Worm (Caenorhabditis elegans) whole organism, L1 larva: Measurements from ENCODE around the gene che-11.

ENCODE experiments used
- C16A3.4 ChIP-seq: fragments of 150-350 bp; optimal IDR thresholded peaks from 2 replicates; lab custom pipeline; 2014; ENCODE audit warnings: missing biosample characterization, missing genetic modification characterization
- F16B12.6 ChIP-seq: fragments of 150-350 bp; optimal IDR thresholded peaks from 2 replicates; lab custom pipeline; 2014; ENCODE audit warnings: missing biosample characterization, missing genetic modification characterization
- blmp-1 ChIP-seq: fragments of 150-350 bp; optimal IDR thresholded peaks from 2 replicates; lab custom pipeline; 2014; ENCODE audit warnings: missing biosample characterization, missing genetic modification characterization
- ceh-88 ChIP-seq: fragments of 200-800 bp; sonication (Bioruptor generic); IDR thresholded peaks from 2 replicates; pipeline ENCODE4 v1.3.6; 2022; ENCODE audit warnings: missing genetic modification characterization, missing compliant biosample characterization
- ceh-90 ChIP-seq: sonication (generic microtip); optimal IDR thresholded peaks from 2 replicates; lab custom pipeline; 2016; ENCODE audit warnings: missing genetic modification characterization, missing compliant biosample characterization
- efl-1 ChIP-seq, 4 experiments: fragments of 150-350 bp; optimal IDR thresholded peaks in 3 of 4; peaks in 1 of 4; 1 replicate in 1 of 4; 2 replicates in 3 of 4; lab custom pipeline; 2014; ENCODE audit warnings: missing biosample characterization in 2 of 4, missing genetic modification characterization in 2 of 4, missing genetic modification reagents in 2 of 4
- efl-3 ChIP-seq: fragments of 200-800 bp; sonication (Bioruptor generic); optimal IDR thresholded peaks from 2 replicates; lab custom pipeline; 2018; ENCODE audit warnings: mild to moderate bottlenecking, missing genetic modification characterization, missing compliant biosample characterization
- egl-27 ChIP-seq, 2 experiments: fragments of 150-350 bp in 1 of 2; sonication (generic microtip); optimal IDR thresholded peaks; 3 replicates each; lab custom pipeline; 2017 to 2018; ENCODE audit warnings: missing biosample characterization in 2 of 2, missing genetic modification characterization in 2 of 2, missing genetic modification reagents in 2 of 2
- elt-2 ChIP-seq: sonication (generic microtip); optimal IDR thresholded peaks from 2 replicates; lab custom pipeline; 2016; ENCODE audit warnings: missing genetic modification characterization, mild to moderate bottlenecking, inconsistent platforms, missing compliant biosample characterization, missing genetic modification reagents
- ets-5 ChIP-seq: fragments of 200-800 bp; sonication (Bioruptor generic); IDR thresholded peaks from 2 replicates; pipeline ENCODE4 v1.3.6; 2022; ENCODE audit warnings: missing genetic modification characterization, missing compliant biosample characterization
- fkh-4 ChIP-seq: sonication (generic microtip); optimal IDR thresholded peaks from 2 replicates; lab custom pipeline; 2016; ENCODE audit warnings: missing compliant biosample characterization, missing genetic modification characterization, borderline replicate concordance
- fkh-8 ChIP-seq: sonication (generic microtip); optimal IDR thresholded peaks from 2 replicates; lab custom pipeline; 2016; ENCODE audit warnings: mild to moderate bottlenecking, missing genetic modification characterization, missing compliant biosample characterization
- hpl-2 ChIP-seq: fragments of 150-350 bp; optimal IDR thresholded peaks from 2 replicates; lab custom pipeline; 2014; ENCODE audit warnings: missing biosample characterization, missing genetic modification reagents, missing genetic modification characterization
- isw-1 ChIP-seq: fragments of 200-800 bp; sonication (Bioruptor generic); IDR thresholded peaks from 2 replicates; pipeline ENCODE4 v1.3.6; 2022; ENCODE audit warnings: missing genetic modification characterization, missing compliant biosample characterization
- jun-1 ChIP-seq: fragments of 150-350 bp; optimal IDR thresholded peaks from 2 replicates; lab custom pipeline; 2014; ENCODE audit warnings: missing biosample characterization, missing genetic modification reagents, missing genetic modification characterization
- lin-13 ChIP-seq: fragments of 150-350 bp; optimal IDR thresholded peaks from 2 replicates; lab custom pipeline; 2014; ENCODE audit warnings: missing biosample characterization, missing genetic modification reagents, missing genetic modification characterization
- lin-14 ChIP-seq: fragments of 200-800 bp; sonication (Bioruptor generic); optimal IDR thresholded peaks from 2 replicates; lab custom pipeline; 2018; ENCODE audit warnings: mild to moderate bottlenecking, missing genetic modification characterization, moderate library complexity, missing compliant biosample characterization
- lin-15B ChIP-seq: fragments of 150-350 bp; sonication (generic microtip); optimal IDR thresholded peaks from 3 replicates; lab custom pipeline; 2014; ENCODE audit warnings: missing biosample characterization, missing genetic modification characterization
- lin-35 ChIP-seq, 2 experiments: fragments of 150-350 bp; optimal IDR thresholded peaks; 2 replicates each; lab custom pipeline; 2014; ENCODE audit warnings: missing biosample characterization in 2 of 2, missing genetic modification characterization in 2 of 2, missing genetic modification reagents in 2 of 2
- lin-39 ChIP-seq: fragments of 150-350 bp; optimal IDR thresholded peaks from 2 replicates; lab custom pipeline; 2014; ENCODE audit warnings: missing biosample characterization, missing genetic modification reagents, missing genetic modification characterization
- mdl-1 ChIP-seq, 2 experiments: fragments of 150-350 bp; optimal IDR thresholded peaks; 2 replicates each; lab custom pipeline; 2014 to 2017; ENCODE audit warnings: missing biosample characterization in 2 of 2, missing genetic modification characterization in 2 of 2, inconsistent platforms in 1 of 2
- mef-2 ChIP-seq: fragments of 150-350 bp; optimal IDR thresholded peaks from 2 replicates; lab custom pipeline; 2014; ENCODE audit warnings: missing biosample characterization, missing genetic modification characterization
- mep-1 ChIP-seq: fragments of 150-350 bp; optimal IDR thresholded peaks from 2 replicates; lab custom pipeline; 2014; ENCODE audit warnings: missing biosample characterization, missing genetic modification characterization
- nhr-19 ChIP-seq: fragments of 200-800 bp; sonication (Bioruptor generic); conservative IDR thresholded peaks from 2 replicates; pipeline ENCODE4 v1.3.6; 2022; ENCODE audit warnings: missing genetic modification characterization, missing compliant biosample characterization
- nhr-71 ChIP-seq: sonication (generic microtip); optimal IDR thresholded peaks from 2 replicates; lab custom pipeline; 2016; ENCODE audit warnings: mild to moderate bottlenecking, missing genetic modification characterization, moderate library complexity, missing compliant biosample characterization
- nhr-76 ChIP-seq: sonication (generic microtip); optimal IDR thresholded peaks from 2 replicates; lab custom pipeline; 2017; ENCODE audit warnings: missing biosample characterization, missing genetic modification characterization
- nhr-85 ChIP-seq: sonication (generic microtip); peaks from one replicate; lab custom pipeline; 2016; ENCODE audit warnings: missing genetic modification characterization, inconsistent platforms, missing compliant biosample characterization
- nhr-90 ChIP-seq: sonication (generic microtip); optimal IDR thresholded peaks from 2 replicates; lab custom pipeline; 2016; ENCODE audit warnings: mild to moderate bottlenecking, missing genetic modification characterization, missing compliant biosample characterization; ENCODE audit not compliant: poor library complexity
- pag-3 ChIP-seq: sonication (generic microtip); optimal IDR thresholded peaks from 2 replicates; lab custom pipeline; 2017; ENCODE audit warnings: missing genetic modification characterization, mild to moderate bottlenecking, missing compliant biosample characterization, antibody characterized with exemption, borderline replicate concordance; ENCODE audit not compliant: insufficient read depth
- pax-3 ChIP-seq: fragments of 200-800 bp; sonication (Bioruptor generic); optimal IDR thresholded peaks from 2 replicates; lab custom pipeline; 2018; ENCODE audit warnings: mild to moderate bottlenecking, missing genetic modification characterization, moderate library complexity, missing compliant biosample characterization
- pqm-1 ChIP-seq: sonication (generic microtip); optimal IDR thresholded peaks from 3 replicates; lab custom pipeline; 2017; ENCODE audit warnings: missing biosample characterization, missing genetic modification characterization
- sup-37 ChIP-seq: fragments of 200-800 bp; sonication (Bioruptor generic); optimal IDR thresholded peaks from 2 replicates; lab custom pipeline; 2018; ENCODE audit warnings: mild to moderate bottlenecking, missing genetic modification characterization, missing compliant biosample characterization
- unc-30 ChIP-seq: sonication (generic microtip); optimal IDR thresholded peaks from 2 replicates; lab custom pipeline; 2017; ENCODE audit warnings: missing biosample characterization, missing genetic modification characterization
- unc-62 ChIP-seq: fragments of 150-350 bp; optimal IDR thresholded peaks from 2 replicates; lab custom pipeline; 2014; ENCODE audit warnings: missing biosample characterization, missing genetic modification reagents, missing genetic modification characterization
- unc-86 ChIP-seq: sonication (generic microtip); optimal IDR thresholded peaks from 2 replicates; lab custom pipeline; 2016; ENCODE audit warnings: missing genetic modification characterization, missing compliant biosample characterization
- unc-98 ChIP-seq: fragments of 200-800 bp; sonication (Bioruptor generic); IDR thresholded peaks from 2 replicates; pipeline ENCODE4 v1.3.6; 2022; ENCODE audit warnings: missing genetic modification characterization, missing compliant biosample characterization
- vab-15 ChIP-seq: sonication (generic microtip); optimal IDR thresholded peaks from 2 replicates; lab custom pipeline; 2017; ENCODE audit warnings: missing genotype, mild to moderate bottlenecking, missing genetic modification characterization, missing compliant biosample characterization
- xbp-1 ChIP-seq: sonication (generic microtip); optimal IDR thresholded peaks from 2 replicates; lab custom pipeline; 2016; ENCODE audit warnings: missing genetic modification characterization, missing compliant biosample characterization
- zag-1 ChIP-seq: fragments of 150-350 bp; optimal IDR thresholded peaks from 2 replicates; lab custom pipeline; 2014; ENCODE audit warnings: missing biosample characterization, missing genetic modification characterization
- ztf-11 ChIP-seq, 2 experiments: sonication (generic microtip); optimal IDR thresholded peaks; 2 replicates each; lab custom pipeline; 2016 to 2017; ENCODE audit warnings: missing genetic modification characterization in 2 of 2, missing biosample characterization in 1 of 2, missing compliant biosample characterization in 1 of 2

Gene che-11

ce11 chrV:12183854-12184253 lies 33.3 kb upstream of the che-11 start, which contains the start of gene usip-1:
Gene usip-1 (minus strand): TSS chrV:12184194.
- TF ChIP-seq ztf-11 (tag; optimal IDR thresholded peaks at IDR 0.05; lab: Kevin White, UChicago): no peak
- no peak for TF ChIP-seq isw-1
- TF ChIP-seq nhr-85 (tag; lab: Kevin White, UChicago): peak; percentile 5
- TF ChIP-seq vab-15 (tag; lab: Kevin White, UChicago): no peak
- TF ChIP-seq hpl-2 (GFP tag; lab: Kevin White, UChicago): no peak
- no peak for TF ChIP-seq sup-37 (GFP tag; lab: Kevin White, UChicago)
- TF ChIP-seq efl-3: no peak
- no peak for TF ChIP-seq lin-39 (tag; lab: Kevin White, UChicago)

DNA sequence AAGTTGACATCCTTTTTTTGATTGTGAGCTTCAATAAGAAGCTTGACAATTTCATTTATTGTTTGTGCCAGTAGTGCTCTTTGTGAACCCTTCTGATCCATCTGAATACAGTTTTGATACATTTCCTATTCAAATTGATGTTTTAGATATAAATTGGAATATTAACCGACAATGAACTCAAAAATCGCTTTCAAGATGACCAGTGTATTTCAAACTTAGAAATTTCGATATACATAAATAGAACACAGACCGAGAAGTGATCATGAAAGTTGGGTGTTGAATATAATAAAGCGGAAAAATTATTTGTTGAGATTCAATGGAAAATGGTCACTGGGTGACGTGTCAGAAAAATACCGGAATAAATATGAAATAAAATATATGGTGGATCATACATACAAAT lies 30.8 kb upstream of the che-11 start, which contains the start of gene elpc-3:
Gene elpc-3, minus strand, starts transcription at position 101 of the 400 bp plus-strand sequence.
- no peak for TF ChIP-seq nhr-85 (tag; lab: Kevin White, UChicago)
- TF ChIP-seq fkh-4: no peak
- TF ChIP-seq lin-35 (GFP tag; optimal IDR thresholded peaks at IDR 0.05; lab: Kevin White, UChicago): no peak
- TF ChIP-seq nhr-90 (tag; lab: Kevin White, UChicago): no peak
- TF ChIP-seq lin-13 (GFP tag; lab: Kevin White, UChicago): no peak
- TF ChIP-seq blmp-1 (tag; lab: Kevin White, UChicago): no peak
- no peak for TF ChIP-seq efl-3

DNA sequence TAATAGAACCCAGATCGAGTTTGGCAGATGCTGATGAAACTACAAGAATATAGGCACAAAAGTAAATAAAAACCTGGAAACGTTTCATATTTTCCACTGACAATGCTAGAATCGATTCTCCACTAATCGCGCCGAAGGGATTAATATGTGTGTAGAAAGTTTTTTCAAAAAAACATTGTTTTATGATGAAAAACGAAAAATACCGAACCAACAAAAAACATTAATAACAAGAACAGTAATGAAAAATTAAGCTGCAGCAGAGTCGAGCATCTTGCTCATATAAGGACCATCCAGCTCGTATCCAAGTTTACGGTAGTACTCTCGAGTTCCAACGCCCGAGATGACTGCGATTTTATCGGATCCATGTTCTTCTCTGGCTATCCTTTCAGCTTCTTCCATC lies 28.8 kb upstream of the che-11 start, which contains the start of gene clec-224:
Gene clec-224, minus strand, starts transcription at position 101 of the 400 bp plus-strand sequence.
- TF ChIP-seq egl-27 (tag; optimal IDR thresholded peaks at IDR 0.05; lab: Kevin White, UChicago) (no peak), nhr-19 (no peak), mdl-1 (tag; optimal IDR thresholded peaks at IDR 0.05; lab: Kevin White, UChicago) (no peak), pqm-1 (tag; lab: Kevin White, UChicago) (no peak), unc-62 (no peak), mep-1 (tag; lab: Kevin White, UChicago) (no peak), unc-98 (GFP tag; lab: Robert Waterston, UW) (no peak), unc-30 (tag; lab: Kevin White, UChicago) (no peak), mef-2 (no peak), xbp-1 (tag; lab: Kevin White, UChicago) (no peak), nhr-85 (tag; lab: Kevin White, UChicago) (no peak), zag-1 (no peak), unc-86 (no peak), lin-35 (GFP tag; optimal IDR thresholded peaks at IDR 0.05; lab: Kevin White, UChicago) (no peak), fkh-8 (tag; lab: Kevin White, UChicago) (no peak), nhr-71 (tag; lab: Kevin White, UChicago) (no peak)

- TF ChIP-seq lin-15B (tag; lab: Kevin White, UChicago): no peak
- peak; percentile 35 for TF ChIP-seq lin-14
Observed at ce11 chrV:12170114-12170513, 19.6 kb upstream of the che-11 start, which contains the start of gene ZK863.1. Gene ZK863.1 (minus strand): TSS chrV:12170214.

DNA sequence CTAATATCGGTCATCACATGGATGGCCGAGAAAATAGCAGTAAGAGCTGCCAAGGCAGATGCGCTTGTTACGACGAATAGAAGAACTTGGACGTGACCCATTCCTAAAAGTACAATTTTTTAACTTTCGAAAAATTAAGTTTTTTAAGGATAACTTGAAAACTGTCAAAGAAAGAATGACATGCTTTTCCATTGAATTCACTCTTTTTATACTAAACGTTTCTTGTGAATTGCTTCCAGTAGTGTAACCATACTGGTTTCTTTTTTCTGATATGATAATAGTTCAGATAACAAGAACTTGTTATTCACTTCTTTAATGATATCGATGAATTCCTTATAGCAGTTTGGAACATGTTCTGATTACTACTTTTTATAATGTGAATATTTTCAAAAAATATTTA lies 17.1 kb upstream of the che-11 start, which contains the start of gene col-37:
Gene col-37, minus strand, starts transcription at position 101 of the 400 bp plus-strand sequence.
- TF ChIP-seq isw-1: no peak
- TF ChIP-seq pax-3 (tag; lab: Kevin White, UChicago): no peak
- no peak for TF ChIP-seq nhr-76 (tag; lab: Kevin White, UChicago)
- TF ChIP-seq efl-1 (optimal IDR thresholded peaks at IDR 0.05; lab: Kevin White, UChicago): no peak
- TF ChIP-seq efl-1 (GFP tag; optimal IDR thresholded peaks at IDR 0.05 in 1 of 2; lab: Kevin White, UChicago): no peak
- no peak for TF ChIP-seq C16A3.4 (tag; lab: Kevin White, UChicago)
- no peak for TF ChIP-seq jun-1
- TF ChIP-seq ets-5: no peak
- TF ChIP-seq F16B12.6 (tag; lab: Kevin White, UChicago): no peak
- TF ChIP-seq ceh-90 (tag; lab: Kevin White, UChicago): no peak
- TF ChIP-seq lin-13 (GFP tag; lab: Kevin White, UChicago): no peak
- no peak for TF ChIP-seq elt-2 (tag; lab: Kevin White, UChicago)
- no peak for TF ChIP-seq ceh-88
- no peak for TF ChIP-seq pag-3 (tag; lab: Kevin White, UChicago)
